Worm (Caenorhabditis elegans) whole organism, early embryonic: ENCODE measurements around the gene nhr-248.

Experiments
- B0310.2 ChIP-seq: sonication (generic microtip); optimal IDR thresholded peaks from 2 replicates; lab custom pipeline; 2016; ENCODE audit warnings: mild to moderate bottlenecking, missing genetic modification characterization, missing compliant biosample characterization
- aly-1 ChIP-seq: sonication (generic microtip); optimal IDR thresholded peaks from 2 replicates; lab custom pipeline; 2016; ENCODE audit warnings: missing genetic modification characterization, missing compliant biosample characterization
- ets-7 ChIP-seq: sonication (generic microtip); optimal IDR thresholded peaks from 2 replicates; lab custom pipeline; 2016; ENCODE audit warnings: missing genotype, missing genetic modification characterization, missing compliant biosample characterization
- hnd-1 ChIP-seq: sonication (generic microtip); optimal IDR thresholded peaks from 2 replicates; lab custom pipeline; 2016; ENCODE audit warnings: missing genetic modification characterization, missing compliant biosample characterization
- scrt-1 ChIP-seq: fragments of 200-800 bp; sonication (Bioruptor generic); IDR thresholded peaks from 2 replicates; pipeline ENCODE4 v1.3.6; 2022; ENCODE audit warnings: missing genetic modification characterization, missing compliant biosample characterization
- sea-1 ChIP-seq: fragments of 200-800 bp; sonication (Bioruptor generic); conservative IDR thresholded peaks from 2 replicates; pipeline ENCODE4 v1.3.6; 2022; ENCODE audit warnings: missing genetic modification characterization, missing compliant biosample characterization
- tbx-37 ChIP-seq: fragments of 200-800 bp; sonication (Bioruptor generic); conservative IDR thresholded peaks from 2 replicates; pipeline ENCODE4 v1.3.6; 2022; ENCODE audit warnings: missing genetic modification reagents, missing genetic modification characterization, missing compliant biosample characterization
- tra-4 ChIP-seq: sonication (generic microtip); optimal IDR thresholded peaks from 2 replicates; lab custom pipeline; 2017; ENCODE audit warnings: missing genetic modification characterization, missing compliant biosample characterization

- TF ChIP-seq B0310.2 (tag; lab: Kevin White, UChicago) (no peak), tbx-37 (no peak), ets-7 (tag; lab: Kevin White, UChicago) (no peak), aly-1 (tag; lab: Kevin White, UChicago) (no peak), scrt-1 (no peak), sea-1 (GFP tag; lab: Robert Waterston, UW) (no peak), hnd-1 (no peak), tra-4 (tag; lab: Kevin White, UChicago) (no peak)
Observed at ce11 chrV:17071578-17071977, 32.8 kb downstream of the nhr-248 start, which contains the start of gene srbc-14.
